Worm (Caenorhabditis elegans) whole organism, mixed stage, embryonic: ENCODE results near the gene sucl-2.
"Not testable (repeated sequence)": the region's sequence is repeated elsewhere in the genome, so short reads cannot be mapped to it uniquely, and the experiment has no call there.

ENCODE experiments used
- blmp-1 ChIP-seq: fragments of 150-350 bp; optimal IDR thresholded peaks from 2 replicates; lab custom pipeline; 2014; ENCODE audit warnings: missing biosample characterization, missing genetic modification characterization
- elt-3 ChIP-seq: fragments of 150-350 bp; optimal IDR thresholded peaks from 2 replicates; lab custom pipeline; 2014; ENCODE audit warnings: missing biosample characterization, missing genetic modification characterization
- hlh-1 ChIP-seq: fragments of 150-350 bp; optimal IDR thresholded peaks from 2 replicates; lab custom pipeline; 2014; ENCODE audit warnings: missing biosample characterization, missing genetic modification reagents, missing genetic modification characterization
- lsy-2 ChIP-seq: fragments of 150-350 bp; optimal IDR thresholded peaks from 2 replicates; lab custom pipeline; 2014; ENCODE audit warnings: missing biosample characterization, missing genetic modification characterization
- mab-5 ChIP-seq: fragments of 150-350 bp; optimal IDR thresholded peaks from 2 replicates; lab custom pipeline; 2014; ENCODE audit warnings: missing biosample characterization, missing genetic modification characterization
- mep-1 ChIP-seq: fragments of 150-350 bp; optimal IDR thresholded peaks from 2 replicates; lab custom pipeline; 2017; ENCODE audit warnings: missing biosample characterization, missing genetic modification reagents, missing genetic modification characterization, inconsistent platforms
- nhr-12 ChIP-seq: fragments of 150-350 bp; optimal IDR thresholded peaks from 2 replicates; lab custom pipeline; 2014; ENCODE audit warnings: missing biosample characterization, missing genetic modification characterization
- nhr-28 ChIP-seq: fragments of 150-350 bp; optimal IDR thresholded peaks from 2 replicates; lab custom pipeline; 2014; ENCODE audit warnings: missing biosample characterization, missing genetic modification characterization
- nhr-76 ChIP-seq: sonication (generic microtip); optimal IDR thresholded peaks from 2 replicates; lab custom pipeline; 2017; ENCODE audit warnings: missing biosample characterization, missing genetic modification characterization
- pha-4 ChIP-seq: fragments of 150-350 bp; optimal IDR thresholded peaks from 2 replicates; lab custom pipeline; 2018; ENCODE audit warnings: missing biosample characterization, missing genetic modification reagents, missing genetic modification characterization
- snpc-4 ChIP-seq: fragments of 150-350 bp; optimal IDR thresholded peaks from 2 replicates; lab custom pipeline; 2014; ENCODE audit warnings: missing biosample characterization, missing genetic modification characterization

DNA sequence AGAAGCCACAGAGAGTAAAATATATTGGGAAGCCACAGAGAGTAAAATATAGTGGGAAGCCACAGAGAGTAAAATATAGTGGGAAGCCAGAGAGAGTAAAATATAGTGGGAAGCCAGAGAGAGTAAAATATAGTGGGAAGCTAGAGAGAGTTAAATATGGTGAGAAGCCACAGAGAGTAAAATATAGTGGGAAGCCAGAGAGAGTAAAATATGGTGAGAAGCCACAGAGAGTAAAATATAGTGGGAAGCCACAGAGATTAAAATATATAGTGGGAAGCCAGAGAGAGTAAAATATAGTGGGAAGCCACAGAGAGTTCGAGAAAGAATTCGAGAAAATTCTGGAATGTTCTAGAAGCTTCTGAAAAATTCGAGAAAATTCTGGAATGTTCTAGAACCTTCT lies 30.2 kb upstream of the sucl-2 start:
- not testable (repeated sequence) for TF ChIP-seq lsy-2 (tag; lab: Kevin White, UChicago); blmp-1; snpc-4; mab-5; pha-4; hlh-1 (tag; lab: Kevin White, UChicago); nhr-28; nhr-12 (tag; lab: Kevin White, UChicago); nhr-76 (tag; lab: Kevin White, UChicago); mep-1; elt-3 (tag; lab: Kevin White, UChicago)
